Worm (Caenorhabditis elegans) whole organism, mixed stage, embryonic: ENCODE measurements around the gene F57G12.1.
A peak's percentile ranks its signal among the peaks of the same experiment; 100 is the strongest.

Experiments used
- M03D4.4 ChIP-seq: sonication (generic microtip); optimal IDR thresholded peaks from 2 replicates; lab custom pipeline; 2017; ENCODE audit warnings: mild to moderate bottlenecking, missing genetic modification characterization, missing compliant biosample characterization
- bed-3 ChIP-seq: fragments of 200-800 bp; sonication (Bioruptor generic); optimal IDR thresholded peaks from 3 replicates; lab custom pipeline; 2018; ENCODE audit warnings: mild to moderate bottlenecking, missing genetic modification characterization, moderate library complexity, missing compliant biosample characterization
- blmp-1 ChIP-seq: fragments of 150-350 bp; optimal IDR thresholded peaks from 2 replicates; lab custom pipeline; 2014; ENCODE audit warnings: missing biosample characterization, missing genetic modification characterization
- ceh-39 ChIP-seq: fragments of 150-350 bp; optimal IDR thresholded peaks from 2 replicates; lab custom pipeline; 2014; ENCODE audit warnings: missing biosample characterization, missing genetic modification characterization
- ceh-43 ChIP-seq: fragments of 200-800 bp; sonication (Bioruptor generic); optimal IDR thresholded peaks from 2 replicates; lab custom pipeline; 2018; ENCODE audit warnings: mild to moderate bottlenecking, missing genetic modification characterization, moderate library complexity, missing compliant biosample characterization
- ceh-83 ChIP-seq: fragments of 200-800 bp; sonication (Bioruptor generic); optimal IDR thresholded peaks from 2 replicates; lab custom pipeline; 2018; ENCODE audit warnings: mild to moderate bottlenecking, missing genetic modification characterization, missing compliant biosample characterization
- cnd-1 ChIP-seq: fragments of 200-800 bp; sonication (Bioruptor generic); optimal IDR thresholded peaks from 2 replicates; lab custom pipeline; 2018; ENCODE audit warnings: mild to moderate bottlenecking, missing genetic modification characterization, missing compliant biosample characterization
- elt-1 ChIP-seq: sonication (generic microtip); optimal IDR thresholded peaks from 2 replicates; lab custom pipeline; 2017; ENCODE audit warnings: missing genetic modification characterization, mild to moderate bottlenecking, missing compliant biosample characterization, antibody characterized with exemption, moderate library complexity, borderline replicate concordance; ENCODE audit not compliant: insufficient read depth
- elt-3 ChIP-seq: fragments of 150-350 bp; optimal IDR thresholded peaks from 2 replicates; lab custom pipeline; 2014; ENCODE audit warnings: missing biosample characterization, missing genetic modification characterization
- flh-1 ChIP-seq: fragments of 200-800 bp; sonication (Bioruptor generic); optimal IDR thresholded peaks from 2 replicates; lab custom pipeline; 2018; ENCODE audit warnings: mild to moderate bottlenecking, missing genetic modification characterization, moderate library complexity, missing compliant biosample characterization
- hlh-1 ChIP-seq: fragments of 150-350 bp; optimal IDR thresholded peaks from 2 replicates; lab custom pipeline; 2014; ENCODE audit warnings: missing biosample characterization, missing genetic modification reagents, missing genetic modification characterization
- lin-13 ChIP-seq: fragments of 150-350 bp; optimal IDR thresholded peaks from 2 replicates; lab custom pipeline; 2014; ENCODE audit warnings: missing biosample characterization, missing genetic modification characterization
- lsy-2 ChIP-seq: fragments of 150-350 bp; optimal IDR thresholded peaks from 2 replicates; lab custom pipeline; 2014; ENCODE audit warnings: missing biosample characterization, missing genetic modification characterization
- mep-1 ChIP-seq: fragments of 150-350 bp; optimal IDR thresholded peaks from 2 replicates; lab custom pipeline; 2017; ENCODE audit warnings: missing biosample characterization, missing genetic modification reagents, missing genetic modification characterization, inconsistent platforms
- mls-2 ChIP-seq: sonication (generic microtip); optimal IDR thresholded peaks from 2 replicates; lab custom pipeline; 2016; ENCODE audit warnings: mild to moderate bottlenecking, missing genetic modification characterization, moderate library complexity, missing compliant biosample characterization
- nhr-12 ChIP-seq: fragments of 150-350 bp; optimal IDR thresholded peaks from 2 replicates; lab custom pipeline; 2014; ENCODE audit warnings: missing biosample characterization, missing genetic modification characterization
- nhr-2 ChIP-seq: fragments of 150-350 bp; optimal IDR thresholded peaks from 2 replicates; lab custom pipeline; 2014; ENCODE audit warnings: missing biosample characterization, missing genetic modification characterization
- nhr-237 ChIP-seq: fragments of 150-350 bp; optimal IDR thresholded peaks from 2 replicates; lab custom pipeline; 2014; ENCODE audit warnings: missing biosample characterization, missing genetic modification characterization
- nhr-28 ChIP-seq: fragments of 150-350 bp; optimal IDR thresholded peaks from 2 replicates; lab custom pipeline; 2014; ENCODE audit warnings: missing biosample characterization, missing genetic modification characterization
- nhr-76 ChIP-seq: sonication (generic microtip); optimal IDR thresholded peaks from 2 replicates; lab custom pipeline; 2017; ENCODE audit warnings: missing biosample characterization, missing genetic modification characterization
- pha-4 ChIP-seq: fragments of 150-350 bp; optimal IDR thresholded peaks from 2 replicates; lab custom pipeline; 2018; ENCODE audit warnings: missing biosample characterization, missing genetic modification reagents, missing genetic modification characterization
- sptf-1 ChIP-seq: sonication (generic microtip); optimal IDR thresholded peaks from 2 replicates; lab custom pipeline; 2017; ENCODE audit warnings: mild to moderate bottlenecking, missing genetic modification characterization, moderate library complexity, missing compliant biosample characterization
- unc-120 ChIP-seq: sonication (generic microtip); optimal IDR thresholded peaks from 2 replicates; lab custom pipeline; 2017; ENCODE audit warnings: missing genetic modification characterization, missing compliant biosample characterization; ENCODE audit not compliant: poor library complexity, severe bottlenecking
- unc-39 ChIP-seq: fragments of 150-350 bp; optimal IDR thresholded peaks from 2 replicates; lab custom pipeline; 2014; ENCODE audit warnings: missing biosample characterization, missing genetic modification characterization
- unc-62 ChIP-seq: fragments of 150-350 bp; optimal IDR thresholded peaks from 2 replicates; lab custom pipeline; 2014; ENCODE audit warnings: missing biosample characterization, missing genetic modification reagents, missing genetic modification characterization
- zip-8 ChIP-seq: fragments of 150-350 bp; optimal IDR thresholded peaks from 2 replicates; lab custom pipeline; 2014; ENCODE audit warnings: missing biosample characterization, missing genetic modification characterization

The F57G12.1 gene

DNA sequence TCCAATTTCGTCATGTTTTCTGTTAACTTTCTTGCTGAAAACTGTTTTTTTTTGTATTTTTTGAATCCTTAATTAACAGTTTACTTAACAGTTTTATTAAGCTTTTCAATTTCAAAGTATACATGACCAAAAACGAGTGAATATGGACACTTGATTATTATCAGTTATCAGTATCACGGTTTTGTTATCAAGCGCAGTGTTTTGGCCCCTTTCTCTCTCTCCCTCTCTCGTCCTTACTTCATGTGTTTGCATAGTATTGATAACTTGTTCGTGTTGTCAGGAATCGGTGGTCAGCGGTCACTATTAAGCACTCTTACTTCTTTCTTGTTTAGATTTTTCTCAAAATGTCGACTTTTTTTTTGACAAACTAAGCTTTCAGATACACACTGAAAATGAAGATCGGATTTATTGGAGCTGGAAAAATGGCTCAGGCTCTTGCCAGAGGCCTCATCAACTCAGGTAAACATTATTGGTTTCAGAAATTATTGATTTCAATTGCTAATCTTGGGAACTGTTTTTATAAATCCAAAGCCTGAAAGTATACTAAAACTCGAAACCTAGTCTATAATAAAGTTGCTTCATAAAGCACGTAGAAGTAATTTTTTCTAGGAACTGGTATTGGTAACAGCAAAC lies 24.9 kb downstream of the F57G12.1 start, which contains the start of gene pycr-1:
TSS of gene pycr-1 (plus strand) at position 380 of the 633 bp plus-strand sequence.
- TF ChIP-seq zip-8 (tag; lab: Kevin White, UChicago) (no peak), unc-39 (tag; lab: Kevin White, UChicago) (no peak), flh-1 (no peak)

DNA sequence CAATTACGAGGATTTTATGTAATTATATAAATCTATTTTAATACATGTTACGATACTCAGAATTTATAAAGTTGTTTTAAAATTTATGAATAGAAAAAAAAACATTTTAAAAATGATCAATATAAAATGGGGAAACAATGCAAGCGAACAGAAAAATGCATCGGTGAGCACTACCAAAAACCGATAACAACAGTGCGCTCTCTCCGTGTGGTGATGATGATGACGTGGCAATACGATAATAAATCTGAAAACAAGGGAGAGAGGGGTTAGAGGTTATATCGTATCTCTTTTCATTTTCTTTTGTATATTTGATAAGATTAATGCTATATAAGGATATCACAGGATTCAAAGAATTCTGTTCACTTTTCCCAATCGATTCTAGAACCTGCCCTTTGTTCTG lies 25.6 kb downstream of the F57G12.1 start:
- no peak for TF ChIP-seq blmp-1 (tag; lab: Kevin White, UChicago)
- no peak for TF ChIP-seq unc-120 (tag; lab: Kevin White, UChicago)
- TF ChIP-seq nhr-237: no peak
- TF ChIP-seq cnd-1 (tag; lab: Kevin White, UChicago): no peak
- TF ChIP-seq, all 35 proteins: peak for 0

DNA sequence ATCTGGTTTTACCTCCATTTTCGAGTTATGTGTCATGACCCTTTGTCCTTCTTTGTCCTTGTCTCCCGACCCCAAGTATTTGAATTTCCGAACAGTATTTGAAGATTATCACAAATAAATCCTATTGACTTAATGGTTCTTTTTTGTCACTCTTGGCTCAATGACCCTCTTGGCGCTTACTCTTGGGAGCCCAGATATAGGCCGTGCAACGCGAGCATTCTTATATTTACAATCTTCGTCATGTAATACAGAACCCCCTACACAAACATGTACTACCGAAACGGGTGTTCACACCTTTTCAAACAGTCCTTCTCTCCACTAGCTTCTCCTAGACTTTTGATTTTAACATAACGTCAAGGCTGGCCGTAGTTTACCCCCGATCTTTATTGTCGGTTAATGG lies 27.8 kb downstream of the F57G12.1 start, which contains the start of gene M153.5:
TSS of gene M153.5 (plus strand) at position 301 of the 400 bp plus-strand sequence.
- no peak for TF ChIP-seq M03D4.4 (tag; lab: Kevin White, UChicago)
- no peak for TF ChIP-seq unc-62 (GFP tag; lab: Kevin White, UChicago)
- no peak for TF ChIP-seq ceh-83 (GFP tag; lab: Kevin White, UChicago)
- TF ChIP-seq ceh-39 (tag; lab: Kevin White, UChicago): no peak
- TF ChIP-seq hlh-1: no peak
- TF ChIP-seq nhr-76: no peak
- no peak for TF ChIP-seq bed-3
- no peak for TF ChIP-seq pha-4 (tag; lab: Kevin White, UChicago)
- TF ChIP-seq mep-1 (tag; lab: Kevin White, UChicago): no peak
- no peak for TF ChIP-seq sptf-1
- no peak for TF ChIP-seq lin-13 (tag; lab: Kevin White, UChicago)
- TF ChIP-seq, all 35 proteins: peak for 0

DNA sequence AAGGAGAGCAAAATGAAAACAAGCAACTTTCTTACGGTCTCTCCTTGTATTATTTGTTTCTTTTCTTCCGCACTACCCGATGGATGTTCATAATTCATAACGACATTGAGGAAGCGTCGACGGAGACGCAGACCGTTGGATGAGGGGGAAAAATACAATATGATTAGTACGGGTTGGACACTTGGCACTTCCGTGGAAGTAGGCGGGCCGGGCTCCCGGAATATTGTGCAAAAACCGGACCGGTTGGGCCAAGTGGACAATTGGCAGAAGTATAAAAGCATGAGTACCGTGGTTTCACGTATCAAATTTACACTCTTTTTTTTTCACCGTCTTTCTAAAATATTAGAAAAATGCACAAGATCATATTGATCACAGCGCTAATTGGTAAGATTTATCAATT lies 28.9 kb downstream of the F57G12.1 start, which contains the start of gene M153.3:
TSS of gene M153.3 (plus strand) at position 301 of the 400 bp plus-strand sequence.
- TF ChIP-seq nhr-76 (no peak), M03D4.4 (tag; lab: Kevin White, UChicago) (no peak), lsy-2 (no peak), nhr-237 (no peak), nhr-12 (tag; lab: Kevin White, UChicago) (no peak), ceh-39 (tag; lab: Kevin White, UChicago) (no peak), cnd-1 (tag; lab: Kevin White, UChicago) (no peak), hlh-1 (no peak), elt-3 (tag; lab: Kevin White, UChicago) (no peak), ceh-43 (GFP tag; lab: Kevin White, UChicago) (no peak), nhr-28 (tag; lab: Kevin White, UChicago) (no peak)

DNA sequence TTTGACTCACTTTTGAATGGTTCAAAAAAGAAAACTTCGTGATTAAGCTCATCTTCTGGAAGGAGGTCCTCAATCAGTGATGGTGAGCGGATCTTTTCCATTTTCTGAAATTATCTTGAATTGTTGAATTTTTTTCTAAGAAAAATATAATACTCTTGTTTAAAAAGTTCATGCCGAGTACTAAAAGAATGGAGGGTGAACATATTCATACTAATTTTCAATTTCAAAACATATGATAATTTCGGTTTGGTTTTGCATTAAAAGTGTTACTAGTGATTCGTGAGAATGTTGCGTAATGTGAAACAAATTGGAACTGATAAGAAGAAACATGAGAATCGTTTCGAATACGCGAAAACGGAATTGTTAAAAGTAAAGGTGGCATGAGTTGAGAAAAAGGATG lies 30.4 kb downstream of the F57G12.1 start, which contains the start of gene lyst-1:
TSS of gene lyst-1 (minus strand) at position 101 of the 400 bp plus-strand sequence.
- TF ChIP-seq zip-8 (tag; lab: Kevin White, UChicago): peak; percentile 10
- TF ChIP-seq ceh-43 (GFP tag; lab: Kevin White, UChicago): no peak

DNA sequence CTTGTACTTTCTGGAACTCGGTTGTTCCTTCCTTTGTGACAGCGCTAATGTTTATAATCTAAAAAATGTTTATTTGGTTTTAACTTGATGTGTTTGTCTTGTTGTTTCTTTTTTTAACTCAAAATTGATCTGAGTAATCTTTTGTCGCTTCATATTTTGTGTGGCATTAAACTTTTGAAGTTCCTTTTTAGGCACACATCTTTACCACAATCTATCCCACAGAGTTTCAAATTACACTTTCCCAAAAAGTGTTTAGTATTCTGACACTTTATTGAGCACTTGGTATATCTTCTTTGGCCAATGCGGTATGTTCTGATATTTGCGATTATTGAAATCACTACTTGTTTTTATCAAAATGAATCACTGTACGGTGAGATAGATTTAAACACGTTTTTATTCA lies 46.2 kb downstream of the F57G12.1 start, which contains the start of gene lgc-18:
TSS of gene lgc-18 (plus strand) at position 301 of the 400 bp plus-strand sequence.
- no peak for TF ChIP-seq elt-1 (tag; lab: Kevin White, UChicago)
- TF ChIP-seq pha-4 (tag; lab: Kevin White, UChicago): no peak
- no peak for TF ChIP-seq elt-3 (tag; lab: Kevin White, UChicago)
- TF ChIP-seq nhr-2 (tag; lab: Kevin White, UChicago): no peak

DNA sequence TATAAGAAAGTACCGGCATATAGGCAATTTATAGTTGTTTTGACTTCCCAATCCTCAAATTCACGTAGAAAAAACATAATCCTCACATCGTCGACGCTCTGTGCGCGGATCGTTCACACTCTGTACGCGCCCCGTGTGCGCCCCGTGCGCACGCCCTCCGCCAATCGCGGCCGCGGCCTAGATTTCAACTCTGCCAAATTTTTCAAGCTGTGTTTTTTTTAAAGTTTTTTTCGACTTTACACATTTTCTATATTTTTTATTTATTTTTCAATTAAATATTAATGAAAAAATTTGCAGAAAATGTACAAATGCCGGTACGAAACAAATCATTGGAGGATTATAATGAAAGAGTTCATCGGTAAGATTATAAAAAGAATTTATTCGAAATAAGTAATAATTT lies 48.3 kb downstream of the F57G12.1 start, which contains the start of gene T01H10.11:
TSS of gene T01H10.11 (plus strand) at position 301 of the 400 bp plus-strand sequence.
- TF ChIP-seq bed-3 (no peak), mls-2 (tag; lab: Kevin White, UChicago) (no peak), lsy-2 (no peak), lin-13 (tag; lab: Kevin White, UChicago) (no peak), unc-39 (tag; lab: Kevin White, UChicago) (no peak), unc-120 (tag; lab: Kevin White, UChicago) (no peak)
